Fruit fly (Drosophila melanogaster) whole organism, prepupa: ENCODE data around the gene CG45263.

Experiments used
- CG6163 ChIP-seq: fragments of 200-800 bp; sonication (Bioruptor generic); IDR thresholded peaks from 3 replicates; pipeline ENCODE4 v1.3.6; 2022; ENCODE audit warnings: missing biosample characterization, missing genetic modification characterization
- CG6276 ChIP-seq: fragments of 200-800 bp; sonication (Bioruptor generic); optimal IDR thresholded peaks from 2 replicates; lab custom pipeline; 2017; ENCODE audit warnings: missing biosample characterization, mild to moderate bottlenecking, missing genetic modification characterization
- Ets96B ChIP-seq: fragments of 200-800 bp; optimal IDR thresholded peaks from 2 replicates; lab custom pipeline; 2019; ENCODE audit warnings: missing biosample characterization, mild to moderate bottlenecking, missing genetic modification characterization, moderate library complexity
- Gug ChIP-seq: fragments of 200-800 bp; sonication (Bioruptor generic); IDR thresholded peaks from 2 replicates; pipeline ENCODE4 v1.3.6; 2022; ENCODE audit warnings: missing biosample characterization, missing genetic modification characterization
- Sox14 ChIP-seq: fragments of 200-800 bp; sonication (Bioruptor generic); optimal IDR thresholded peaks from 3 replicates; lab custom pipeline; 2016; ENCODE audit warnings: missing biosample characterization, missing genetic modification characterization
- lz ChIP-seq: fragments of 200-800 bp; sonication (Bioruptor generic); optimal IDR thresholded peaks from 3 replicates; lab custom pipeline; 2016; ENCODE audit warnings: missing biosample characterization, missing genetic modification characterization
- pdm3 ChIP-seq: fragments of 200-800 bp; sonication (Bioruptor generic); optimal IDR thresholded peaks from 3 replicates; lab custom pipeline; 2016; ENCODE audit warnings: missing biosample characterization, missing genetic modification characterization

- TF ChIP-seq Gug (GFP tag; lab: Robert Waterston, UW) (no peak), CG6276 (GFP tag; lab: Kevin White, UChicago) (no peak), pdm3 (GFP tag; lab: Kevin White, UChicago) (no peak), Sox14 (GFP tag; lab: Kevin White, UChicago) (no peak), lz (no peak), Ets96B (tag; lab: Kevin White, UChicago) (no peak), CG6163 (GFP tag; lab: Robert Waterston, UW) (no peak)
Measured at dm6 chr3R:8357372-8357992, 119.9 kb downstream of the CG45263 start.
